Worm (Caenorhabditis elegans) whole organism, L1 larva: ENCODE data around the gene F25H9.7.

Source experiments
- C04F5.9 ChIP-seq: sonication (generic microtip); optimal IDR thresholded peaks from 2 replicates; lab custom pipeline; 2016; ENCODE audit warnings: missing genetic modification characterization, missing compliant biosample characterization
- C16A3.4 ChIP-seq: fragments of 150-350 bp; optimal IDR thresholded peaks from 2 replicates; lab custom pipeline; 2014; ENCODE audit warnings: missing biosample characterization, missing genetic modification characterization
- C34B4.2 ChIP-seq: sonication (generic microtip); optimal IDR thresholded peaks from 2 replicates; lab custom pipeline; 2017; ENCODE audit warnings: mild to moderate bottlenecking, missing genetic modification characterization, missing compliant biosample characterization
- F16B12.6 ChIP-seq: fragments of 150-350 bp; optimal IDR thresholded peaks from 2 replicates; lab custom pipeline; 2014; ENCODE audit warnings: missing biosample characterization, missing genetic modification characterization
- alr-1 ChIP-seq: fragments of 200-800 bp; sonication (Bioruptor generic); optimal IDR thresholded peaks from 2 replicates; lab custom pipeline; 2018; ENCODE audit warnings: borderline replicate concordance, mild to moderate bottlenecking, missing genetic modification characterization, missing compliant biosample characterization
- aly-2 ChIP-seq: fragments of 150-350 bp; optimal IDR thresholded peaks from 2 replicates; lab custom pipeline; 2014; ENCODE audit warnings: missing biosample characterization, missing genetic modification characterization
- ceh-63 ChIP-seq: fragments of 200-800 bp; sonication (Bioruptor generic); optimal IDR thresholded peaks from 2 replicates; lab custom pipeline; 2018; ENCODE audit warnings: mild to moderate bottlenecking, missing genetic modification characterization, missing compliant biosample characterization
- ceh-90 ChIP-seq: sonication (generic microtip); optimal IDR thresholded peaks from 2 replicates; lab custom pipeline; 2016; ENCODE audit warnings: missing genetic modification characterization, missing compliant biosample characterization
- ces-1 ChIP-seq: fragments of 150-350 bp; optimal IDR thresholded peaks from 2 replicates; lab custom pipeline; 2014; ENCODE audit warnings: missing biosample characterization, missing genetic modification reagents, missing genetic modification characterization
- dsc-1 ChIP-seq: sonication (generic microtip); optimal IDR thresholded peaks from 2 replicates; lab custom pipeline; 2016; ENCODE audit warnings: mild to moderate bottlenecking, missing genetic modification characterization, missing compliant biosample characterization
- efl-1 ChIP-seq, 4 experiments: fragments of 150-350 bp; optimal IDR thresholded peaks in 3 of 4; peaks in 1 of 4; 1 replicate in 1 of 4; 2 replicates in 3 of 4; lab custom pipeline; 2014; ENCODE audit warnings: missing biosample characterization in 2 of 4, missing genetic modification characterization in 2 of 4, missing genetic modification reagents in 2 of 4
- egl-13 ChIP-seq: sonication (generic microtip); optimal IDR thresholded peaks from 2 replicates; lab custom pipeline; 2016; ENCODE audit warnings: missing genotype, missing genetic modification reagents, missing genetic modification characterization, missing compliant biosample characterization
- egl-27 ChIP-seq, 2 experiments: fragments of 150-350 bp in 1 of 2; sonication (generic microtip); optimal IDR thresholded peaks; 3 replicates each; lab custom pipeline; 2017 to 2018; ENCODE audit warnings: missing biosample characterization in 2 of 2, missing genetic modification characterization in 2 of 2, missing genetic modification reagents in 2 of 2
- elt-2 ChIP-seq: sonication (generic microtip); optimal IDR thresholded peaks from 2 replicates; lab custom pipeline; 2016; ENCODE audit warnings: missing genetic modification characterization, mild to moderate bottlenecking, inconsistent platforms, missing compliant biosample characterization, missing genetic modification reagents
- ets-5 ChIP-seq: fragments of 200-800 bp; sonication (Bioruptor generic); IDR thresholded peaks from 2 replicates; pipeline ENCODE4 v1.3.6; 2022; ENCODE audit warnings: missing genetic modification characterization, missing compliant biosample characterization
- fkh-10 ChIP-seq: sonication (generic microtip); optimal IDR thresholded peaks from 2 replicates; lab custom pipeline; 2017; ENCODE audit warnings: missing biosample characterization, missing genetic modification reagents, missing genetic modification characterization
- fkh-4 ChIP-seq: sonication (generic microtip); optimal IDR thresholded peaks from 2 replicates; lab custom pipeline; 2016; ENCODE audit warnings: missing compliant biosample characterization, missing genetic modification characterization, borderline replicate concordance
- hlh-17 ChIP-seq: fragments of 200-800 bp; sonication (Bioruptor generic); optimal IDR thresholded peaks from 2 replicates; lab custom pipeline; 2018; ENCODE audit warnings: missing genetic modification characterization, mild to moderate bottlenecking, missing compliant biosample characterization, moderate library complexity, borderline replicate concordance
- lin-13 ChIP-seq: fragments of 150-350 bp; optimal IDR thresholded peaks from 2 replicates; lab custom pipeline; 2014; ENCODE audit warnings: missing biosample characterization, missing genetic modification reagents, missing genetic modification characterization
- lin-14 ChIP-seq: fragments of 200-800 bp; sonication (Bioruptor generic); optimal IDR thresholded peaks from 2 replicates; lab custom pipeline; 2018; ENCODE audit warnings: mild to moderate bottlenecking, missing genetic modification characterization, moderate library complexity, missing compliant biosample characterization
- lir-3 ChIP-seq: sonication (generic microtip); optimal IDR thresholded peaks from 2 replicates; lab custom pipeline; 2016; ENCODE audit warnings: mild to moderate bottlenecking, missing genetic modification characterization, moderate library complexity, missing compliant biosample characterization; ENCODE audit not compliant: poor library complexity
- lsy-2 ChIP-seq, 2 experiments: fragments of 150-350 bp; optimal IDR thresholded peaks; 2 replicates each; lab custom pipeline; 2014; ENCODE audit warnings: missing biosample characterization in 2 of 2, missing genetic modification characterization in 2 of 2
- mdl-1 ChIP-seq, 2 experiments: fragments of 150-350 bp; optimal IDR thresholded peaks; 2 replicates each; lab custom pipeline; 2014 to 2017; ENCODE audit warnings: missing biosample characterization in 2 of 2, missing genetic modification characterization in 2 of 2, inconsistent platforms in 1 of 2
- mef-2 ChIP-seq: fragments of 150-350 bp; optimal IDR thresholded peaks from 2 replicates; lab custom pipeline; 2014; ENCODE audit warnings: missing biosample characterization, missing genetic modification characterization
- nhr-12 ChIP-seq: sonication (generic microtip); optimal IDR thresholded peaks from 2 replicates; lab custom pipeline; 2017; ENCODE audit warnings: missing biosample characterization, missing genetic modification characterization
- nhr-237 ChIP-seq: fragments of 150-350 bp; optimal IDR thresholded peaks from 2 replicates; lab custom pipeline; 2014; ENCODE audit warnings: missing biosample characterization, missing genetic modification characterization
- nhr-28 ChIP-seq: fragments of 150-350 bp; optimal IDR thresholded peaks from 2 replicates; lab custom pipeline; 2014; ENCODE audit warnings: missing biosample characterization, missing genetic modification characterization
- nhr-47 ChIP-seq: sonication (generic microtip); optimal IDR thresholded peaks from 2 replicates; lab custom pipeline; 2016; ENCODE audit warnings: mild to moderate bottlenecking, missing genetic modification characterization, moderate library complexity, missing compliant biosample characterization
- nhr-76 ChIP-seq: sonication (generic microtip); optimal IDR thresholded peaks from 2 replicates; lab custom pipeline; 2017; ENCODE audit warnings: missing biosample characterization, missing genetic modification characterization
- nhr-84 ChIP-seq: sonication (generic microtip); optimal IDR thresholded peaks from 2 replicates; lab custom pipeline; 2017; ENCODE audit warnings: missing biosample characterization, missing genetic modification characterization
- nhr-85 ChIP-seq: sonication (generic microtip); peaks from one replicate; lab custom pipeline; 2016; ENCODE audit warnings: missing genetic modification characterization, inconsistent platforms, missing compliant biosample characterization
- pax-3 ChIP-seq: fragments of 200-800 bp; sonication (Bioruptor generic); optimal IDR thresholded peaks from 2 replicates; lab custom pipeline; 2018; ENCODE audit warnings: mild to moderate bottlenecking, missing genetic modification characterization, moderate library complexity, missing compliant biosample characterization
- pqm-1 ChIP-seq: sonication (generic microtip); optimal IDR thresholded peaks from 3 replicates; lab custom pipeline; 2017; ENCODE audit warnings: missing biosample characterization, missing genetic modification characterization
- rnt-1 ChIP-seq: sonication (generic microtip); optimal IDR thresholded peaks from 2 replicates; lab custom pipeline; 2016; ENCODE audit warnings: mild to moderate bottlenecking, missing genetic modification characterization, moderate library complexity, missing compliant biosample characterization
- skn-1 ChIP-seq: fragments of 150-350 bp; optimal IDR thresholded peaks from 2 replicates; lab custom pipeline; 2014; ENCODE audit warnings: missing biosample characterization, missing genetic modification characterization
- snu-23 ChIP-seq: sonication (generic microtip); optimal IDR thresholded peaks from 2 replicates; lab custom pipeline; 2016; ENCODE audit warnings: missing genetic modification characterization, missing compliant biosample characterization
- sup-37 ChIP-seq: fragments of 200-800 bp; sonication (Bioruptor generic); optimal IDR thresholded peaks from 2 replicates; lab custom pipeline; 2018; ENCODE audit warnings: mild to moderate bottlenecking, missing genetic modification characterization, missing compliant biosample characterization
- swsn-7 ChIP-seq: sonication (generic microtip); optimal IDR thresholded peaks from 2 replicates; lab custom pipeline; 2016; ENCODE audit warnings: missing genetic modification characterization, missing compliant biosample characterization
- tlp-1 ChIP-seq: fragments of 150-350 bp; optimal IDR thresholded peaks from 2 replicates; lab custom pipeline; 2014; ENCODE audit warnings: missing biosample characterization, missing genetic modification characterization
- unc-130 ChIP-seq: fragments of 150-350 bp; optimal IDR thresholded peaks from 2 replicates; lab custom pipeline; 2017; ENCODE audit warnings: missing biosample characterization, missing genetic modification characterization, inconsistent platforms
- unc-30 ChIP-seq: sonication (generic microtip); optimal IDR thresholded peaks from 2 replicates; lab custom pipeline; 2017; ENCODE audit warnings: missing biosample characterization, missing genetic modification characterization
- unc-62 ChIP-seq: fragments of 150-350 bp; optimal IDR thresholded peaks from 2 replicates; lab custom pipeline; 2014; ENCODE audit warnings: missing biosample characterization, missing genetic modification reagents, missing genetic modification characterization
- unc-86 ChIP-seq: sonication (generic microtip); optimal IDR thresholded peaks from 2 replicates; lab custom pipeline; 2016; ENCODE audit warnings: missing genetic modification characterization, missing compliant biosample characterization
- unc-98 ChIP-seq: fragments of 200-800 bp; sonication (Bioruptor generic); IDR thresholded peaks from 2 replicates; pipeline ENCODE4 v1.3.6; 2022; ENCODE audit warnings: missing genetic modification characterization, missing compliant biosample characterization
- zag-1 ChIP-seq: fragments of 150-350 bp; optimal IDR thresholded peaks from 2 replicates; lab custom pipeline; 2014; ENCODE audit warnings: missing biosample characterization, missing genetic modification characterization
- zip-4 ChIP-seq: fragments of 200-800 bp; sonication (Bioruptor generic); optimal IDR thresholded peaks from 2 replicates; lab custom pipeline; 2018; ENCODE audit warnings: mild to moderate bottlenecking, missing genetic modification characterization, moderate library complexity, missing compliant biosample characterization

The F25H9.7 gene

DNA sequence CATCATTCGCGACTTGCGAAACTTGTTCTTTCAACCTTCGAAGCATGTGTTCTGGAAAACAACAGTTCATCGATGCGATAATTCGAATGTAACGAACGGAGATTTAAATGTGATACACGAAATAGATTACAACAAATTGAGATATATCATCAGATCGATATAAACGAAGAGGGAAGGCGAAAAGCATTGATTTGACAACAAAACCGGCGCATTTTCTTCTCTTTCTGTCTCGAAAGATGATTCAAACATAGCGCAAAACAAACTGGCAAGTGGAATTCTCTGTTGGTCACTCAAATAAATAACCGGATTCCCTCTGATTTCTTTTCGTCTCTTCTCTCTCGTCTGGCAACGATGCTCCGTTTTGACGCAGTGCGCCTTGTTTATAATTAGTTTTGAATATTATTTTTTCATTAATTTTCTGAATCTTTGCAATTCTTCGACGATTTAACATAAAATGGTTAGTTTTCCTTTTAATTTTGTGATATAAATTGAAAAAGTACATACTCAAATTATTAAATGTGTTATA lies 29.2 kb downstream of the F25H9.7 start, which contains the start of the genes eea-1 and gut-2 (continued):
- TF ChIP-seq ceh-90 (tag; lab: Kevin White, UChicago), result no peak
- no peak for TF ChIP-seq hlh-17 (GFP tag; lab: Kevin White, UChicago)
- TF ChIP-seq zip-4 (GFP tag; lab: Kevin White, UChicago), result no peak
- TF ChIP-seq pqm-1 (tag; lab: Kevin White, UChicago), result no peak
- TF ChIP-seq lir-3 (tag; lab: Kevin White, UChicago), result no peak
- no peak for TF ChIP-seq nhr-76 (tag; lab: Kevin White, UChicago)
- no peak for TF ChIP-seq nhr-84
- TF ChIP-seq aly-2 (tag; lab: Kevin White, UChicago), result no peak
- peak; percentile 79 for TF ChIP-seq lin-14 (GFP tag; lab: Kevin White, UChicago)
- no peak for TF ChIP-seq fkh-4
- TF ChIP-seq nhr-12 (tag; lab: Kevin White, UChicago), result no peak
- peak; percentile 54 for TF ChIP-seq unc-130 (tag; lab: Kevin White, UChicago)
- TF ChIP-seq egl-13 (tag; lab: Kevin White, UChicago), result no peak
- TF ChIP-seq nhr-47, result peak; percentile 69
- no peak for TF ChIP-seq unc-30
- TF ChIP-seq lsy-2 (tag; optimal IDR thresholded peaks at IDR 0.05; lab: Kevin White, UChicago), result peak; percentile 80 to 81
- TF ChIP-seq nhr-85, result peak; percentile 92
- TF ChIP-seq skn-1 (tag; lab: Kevin White, UChicago), result peak; percentile 51
- no peak for TF ChIP-seq nhr-28
- no peak for TF ChIP-seq ces-1 (GFP tag; lab: Kevin White, UChicago)
- peak; percentile 88 for TF ChIP-seq snu-23 (GFP tag; lab: Kevin White, UChicago)
- no peak for TF ChIP-seq C34B4.2 (tag; lab: Kevin White, UChicago)
- TF ChIP-seq ceh-63, result no peak
- peak; percentile 76 for TF ChIP-seq rnt-1 (tag; lab: Kevin White, UChicago)
- no peak for TF ChIP-seq fkh-10 (GFP tag; lab: Kevin White, UChicago)
- no peak for TF ChIP-seq unc-62 (GFP tag; lab: Kevin White, UChicago)
- TF ChIP-seq efl-1 (optimal IDR thresholded peaks at IDR 0.05; lab: Kevin White, UChicago), result peak; percentile 67 to 76
- TF ChIP-seq efl-1 (GFP tag; optimal IDR thresholded peaks at IDR 0.05 in 1 of 2; lab: Kevin White, UChicago), result peak; percentile 71 to 91
- no peak for TF ChIP-seq zag-1
- TF ChIP-seq swsn-7 (tag; lab: Kevin White, UChicago), result peak; percentile 72
- no peak for TF ChIP-seq nhr-237 (tag; lab: Kevin White, UChicago)
- TF ChIP-seq ets-5, result no peak
- TF ChIP-seq mef-2 (tag; lab: Kevin White, UChicago), result no peak
- TF ChIP-seq unc-86, result no peak
- TF ChIP-seq sup-37 (GFP tag; lab: Kevin White, UChicago), result no peak
- TF ChIP-seq dsc-1 (tag; lab: Kevin White, UChicago), result peak; percentile 44
- peak; percentile 37 for TF ChIP-seq F16B12.6 (tag; lab: Kevin White, UChicago)
- peak in 1 of 2 experiments; percentile 47 for TF ChIP-seq mdl-1 (tag; optimal IDR thresholded peaks at IDR 0.05; lab: Kevin White, UChicago)
- TF ChIP-seq egl-27 (tag; optimal IDR thresholded peaks at IDR 0.05; lab: Kevin White, UChicago), result no peak
- no peak for TF ChIP-seq alr-1
- no peak for TF ChIP-seq unc-98 (GFP tag; lab: Robert Waterston, UW)
- TF ChIP-seq elt-2 (tag; lab: Kevin White, UChicago), result no peak
- TF ChIP-seq lin-13, result peak; percentile 43
- no peak for TF ChIP-seq pax-3
- TF ChIP-seq C04F5.9 (tag; lab: Kevin White, UChicago), result no peak
- no peak for TF ChIP-seq tlp-1
- peak; percentile 77 for TF ChIP-seq C16A3.4 (tag; lab: Kevin White, UChicago)
- TF ChIP-seq, all 84 proteins: peak for 37
